Worm (Caenorhabditis elegans): ENCODE data around the gene nhr-109.

Gene nhr-109

ce11 chrII:4462842-4463241, 29.7 kb downstream of the nhr-109 start:
- no peak for TF ChIP-seq med-1 (GFP tag; optimal IDR thresholded peaks at IDR 0.05; ENCODE audit: insufficient read depth)
- TF ChIP-seq ztf-23 (GFP tag; IDR thresholded peaks at IDR 0.05) = no peak
- no peak for TF ChIP-seq ref-1 (GFP tag; conservative IDR thresholded peaks at IDR 0.05)
- no peak for TF ChIP-seq cog-1 (tag; optimal IDR thresholded peaks at IDR 0.05)
- no peak for TF ChIP-seq flt-1 (GFP tag; IDR thresholded peaks at IDR 0.05)
- TF ChIP-seq ztf-29 (GFP tag; IDR thresholded peaks at IDR 0.05) = no peak
- no peak for TF ChIP-seq T22C8.4 (GFP tag; IDR thresholded peaks at IDR 0.05)
- TF ChIP-seq tab-1 (GFP tag; IDR thresholded peaks at IDR 0.05) = no peak
- no peak for TF ChIP-seq klf-2 (GFP tag; conservative IDR thresholded peaks at IDR 0.05)

- TF ChIP-seq med-1 (GFP tag; optimal IDR thresholded peaks at IDR 0.05; ENCODE audit: insufficient read depth) = no peak
- no peak for TF ChIP-seq tab-1 (GFP tag; IDR thresholded peaks at IDR 0.05)
- TF ChIP-seq ref-1 (GFP tag; conservative IDR thresholded peaks at IDR 0.05) = no peak
- TF ChIP-seq ztf-29 (GFP tag; IDR thresholded peaks at IDR 0.05) = no peak
- TF ChIP-seq ztf-23 (GFP tag; IDR thresholded peaks at IDR 0.05) = no peak
- TF ChIP-seq klf-2 (GFP tag; conservative IDR thresholded peaks at IDR 0.05) = no peak
- no peak for TF ChIP-seq cog-1 (tag; optimal IDR thresholded peaks at IDR 0.05)
- no peak for TF ChIP-seq flt-1 (GFP tag; IDR thresholded peaks at IDR 0.05)
- TF ChIP-seq T22C8.4 (GFP tag; IDR thresholded peaks at IDR 0.05) = no peak
Observed at ce11 chrII:4467869-4468268, 34.7 kb downstream of the nhr-109 start, which contains the start of gene W06B4.2. Gene W06B4.2 (plus strand): TSS chrII:4468169.

- TF ChIP-seq cog-1 (tag; optimal IDR thresholded peaks at IDR 0.05) = no peak
- TF ChIP-seq T22C8.4 (GFP tag; IDR thresholded peaks at IDR 0.05) = no peak
- no peak for TF ChIP-seq flt-1 (GFP tag; IDR thresholded peaks at IDR 0.05)
- TF ChIP-seq ztf-23 (GFP tag; IDR thresholded peaks at IDR 0.05) = no peak
- TF ChIP-seq tab-1 (GFP tag; IDR thresholded peaks at IDR 0.05) = no peak
- TF ChIP-seq med-1 (GFP tag; optimal IDR thresholded peaks at IDR 0.05; ENCODE audit: insufficient read depth) = no peak
- no peak for TF ChIP-seq ztf-29 (GFP tag; IDR thresholded peaks at IDR 0.05)
- TF ChIP-seq ref-1 (GFP tag; conservative IDR thresholded peaks at IDR 0.05) = no peak
- no peak for TF ChIP-seq klf-2 (GFP tag; conservative IDR thresholded peaks at IDR 0.05)
Observed at ce11 chrII:4468897-4469459, 35.8 kb downstream of the nhr-109 start.

ce11 chrII:4470972-4471645, 37.9 kb downstream of the nhr-109 start, which contains the start of gene W06B4.1:
Gene W06B4.1 (plus strand): TSS chrII:4471595.
- TF ChIP-seq ztf-23 (GFP tag; IDR thresholded peaks at IDR 0.05) = no peak
- no peak for TF ChIP-seq flt-1 (GFP tag; IDR thresholded peaks at IDR 0.05)
- TF ChIP-seq ztf-29 (GFP tag; IDR thresholded peaks at IDR 0.05) = no peak
- no peak for TF ChIP-seq tab-1 (GFP tag; IDR thresholded peaks at IDR 0.05)
- TF ChIP-seq cog-1 (tag; optimal IDR thresholded peaks at IDR 0.05) = no peak
- no peak for TF ChIP-seq T22C8.4 (GFP tag; IDR thresholded peaks at IDR 0.05)
- no peak for TF ChIP-seq ref-1 (GFP tag; conservative IDR thresholded peaks at IDR 0.05)
- no peak for TF ChIP-seq med-1 (GFP tag; optimal IDR thresholded peaks at IDR 0.05; ENCODE audit: insufficient read depth)
- TF ChIP-seq klf-2 (GFP tag; conservative IDR thresholded peaks at IDR 0.05) = no peak

- no peak for TF ChIP-seq klf-2 (GFP tag; conservative IDR thresholded peaks at IDR 0.05)
- no peak for TF ChIP-seq ztf-23 (GFP tag; IDR thresholded peaks at IDR 0.05)
- TF ChIP-seq ztf-29 (GFP tag; IDR thresholded peaks at IDR 0.05) = no peak
- no peak for TF ChIP-seq tab-1 (GFP tag; IDR thresholded peaks at IDR 0.05)
- TF ChIP-seq med-1 (GFP tag; optimal IDR thresholded peaks at IDR 0.05; ENCODE audit: insufficient read depth) = no peak
- no peak for TF ChIP-seq cog-1 (tag; optimal IDR thresholded peaks at IDR 0.05)
- TF ChIP-seq T22C8.4 (GFP tag; IDR thresholded peaks at IDR 0.05) = no peak
Observed at ce11 chrII:4474005-4474655, 41.0 kb downstream of the nhr-109 start.

ce11 chrII:4478303-4478702, 45.1 kb downstream of the nhr-109 start, which contains the start of gene T05C1.1:
Gene T05C1.1 (plus strand): TSS chrII:4478603.
- no peak for TF ChIP-seq tab-1 (GFP tag; IDR thresholded peaks at IDR 0.05)
- TF ChIP-seq ztf-23 (GFP tag; IDR thresholded peaks at IDR 0.05) = no peak
- no peak for TF ChIP-seq klf-2 (GFP tag; conservative IDR thresholded peaks at IDR 0.05)
- TF ChIP-seq T22C8.4 (GFP tag; IDR thresholded peaks at IDR 0.05) = no peak
- no peak for TF ChIP-seq cog-1 (tag; optimal IDR thresholded peaks at IDR 0.05)
- TF ChIP-seq ztf-29 (GFP tag; IDR thresholded peaks at IDR 0.05) = no peak
- no peak for TF ChIP-seq flt-1 (GFP tag; IDR thresholded peaks at IDR 0.05)
- no peak for TF ChIP-seq ref-1 (GFP tag; conservative IDR thresholded peaks at IDR 0.05)
- TF ChIP-seq med-1 (GFP tag; optimal IDR thresholded peaks at IDR 0.05; ENCODE audit: insufficient read depth) = no peak

- TF ChIP-seq med-1 (GFP tag; optimal IDR thresholded peaks at IDR 0.05; ENCODE audit: insufficient read depth) = no peak
- no peak for TF ChIP-seq ztf-23 (GFP tag; IDR thresholded peaks at IDR 0.05)
- no peak for TF ChIP-seq ztf-29 (GFP tag; IDR thresholded peaks at IDR 0.05)
- no peak for TF ChIP-seq ref-1 (GFP tag; conservative IDR thresholded peaks at IDR 0.05)
- TF ChIP-seq tab-1 (GFP tag; IDR thresholded peaks at IDR 0.05) = no peak
- no peak for TF ChIP-seq cog-1 (tag; optimal IDR thresholded peaks at IDR 0.05)
- TF ChIP-seq flt-1 (GFP tag; IDR thresholded peaks at IDR 0.05) = no peak
- TF ChIP-seq klf-2 (GFP tag; conservative IDR thresholded peaks at IDR 0.05) = no peak
- no peak for TF ChIP-seq T22C8.4 (GFP tag; IDR thresholded peaks at IDR 0.05)
Observed at ce11 chrII:4482021-4482420, 48.9 kb downstream of the nhr-109 start, which contains the start of gene T05C1.2. Gene T05C1.2 (minus strand): TSS chrII:4482121.

Measured in whole organism, midembryonic.